ENCODE assay signal across 5 worm cellular contexts in the genomic region with DNA sequence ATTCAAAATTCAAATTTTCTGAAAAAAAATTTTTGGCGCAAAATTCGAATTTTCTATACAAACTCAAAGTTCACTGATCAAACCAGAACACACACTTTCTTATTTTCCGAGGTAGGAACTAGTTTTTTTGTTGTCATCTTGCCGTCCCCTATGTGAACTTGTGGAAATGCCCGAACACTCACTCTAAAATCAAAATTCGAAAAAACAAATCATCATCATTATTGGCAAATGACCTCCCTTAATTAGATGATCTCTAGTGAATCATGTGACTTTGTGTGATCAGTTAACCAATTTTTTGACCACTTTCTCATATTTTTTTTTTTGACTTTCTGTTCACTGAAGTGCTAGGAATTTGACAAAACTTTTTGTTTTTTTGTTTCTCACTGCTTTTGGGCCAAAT.
TF ChIP-seq lines count a peak whose summit lies in the region.

No protein-coding gene starts in this region.

TF ChIP-seq in whole organism, L1 larva, 84 proteins besides CTCF, POLR2A, EP300 and RAD21 (continues in another document):
- TF ChIP-seq F16B12.6 (tag; optimal IDR thresholded peaks at IDR 0.05; lab: Kevin White, UChicago) (no peak), egl-13 (tag; optimal IDR thresholded peaks at IDR 0.05; lab: Kevin White, UChicago) (no peak), nhr-11 (tag; optimal IDR thresholded peaks at IDR 0.05; lab: Kevin White, UChicago) (no peak), sup-37 (GFP tag; optimal IDR thresholded peaks at IDR 0.05; lab: Kevin White, UChicago) (no peak), fkh-8 (tag; optimal IDR thresholded peaks at IDR 0.05; lab: Kevin White, UChicago) (no peak), aly-2 (tag; optimal IDR thresholded peaks at IDR 0.05; lab: Kevin White, UChicago) (no peak), nhr-84 (tag; optimal IDR thresholded peaks at IDR 0.05; lab: Kevin White, UChicago) (no peak), nhr-237 (tag; optimal IDR thresholded peaks at IDR 0.05; lab: Kevin White, UChicago) (no peak), efl-1 (optimal IDR thresholded peaks at IDR 0.05; lab: Kevin White, UChicago) (no peak), efl-1 (GFP tag; optimal IDR thresholded peaks at IDR 0.05 in 1 of 2; lab: Kevin White, UChicago) (peak in 1 of 2 experiments; percentile 91), pag-3 (tag; optimal IDR thresholded peaks at IDR 0.05; lab: Kevin White, UChicago; ENCODE audit: borderline replicate concordance, insufficient read depth) (no peak), ztf-11 (tag; optimal IDR thresholded peaks at IDR 0.05; lab: Kevin White, UChicago) (no peak), swsn-7 (tag; optimal IDR thresholded peaks at IDR 0.05; lab: Kevin White, UChicago) (no peak), mef-2 (tag; optimal IDR thresholded peaks at IDR 0.05; lab: Kevin White, UChicago) (no peak), hlh-4 (tag; optimal IDR thresholded peaks at IDR 0.05; lab: Kevin White, UChicago) (no peak), nhr-28 (tag; optimal IDR thresholded peaks at IDR 0.05; lab: Kevin White, UChicago) (no peak), nhr-20 (tag; optimal IDR thresholded peaks at IDR 0.05; lab: Kevin White, UChicago) (no peak), lin-35 (GFP tag; optimal IDR thresholded peaks at IDR 0.05; lab: Kevin White, UChicago) (no peak)

TF ChIP-seq in whole organism, L2 larva, 48 proteins besides CTCF, POLR2A, EP300 and RAD21:
- TF ChIP-seq sma-3 (GFP tag; optimal IDR thresholded peaks at IDR 0.05; lab: Kevin White, UChicago) (peak; percentile 9), ceh-16 (tag; optimal IDR thresholded peaks at IDR 0.05; lab: Kevin White, UChicago) (no peak), nhr-25 (tag; optimal IDR thresholded peaks at IDR 0.05; lab: Kevin White, UChicago) (peak; percentile 31)
TF ChIP-seq in whole organism, L2 larva: peak in this region for 2.

TF ChIP-seq in whole organism, L3 larva, 47 proteins besides CTCF, POLR2A, EP300 and RAD21:
- TF ChIP-seq nhr-25 (tag; optimal IDR thresholded peaks at IDR 0.05; lab: Kevin White, UChicago) = peak; percentile 36
- TF ChIP-seq pha-4 (tag; optimal IDR thresholded peaks at IDR 0.05; lab: Kevin White, UChicago) = no peak

TF ChIP-seq in whole organism, L4 larva, 104 proteins besides CTCF, POLR2A, EP300 and RAD21:
- TF ChIP-seq T20F7.1 (GFP tag; optimal IDR thresholded peaks at IDR 0.05; lab: Kevin White, UChicago) = no peak
- TF ChIP-seq ceh-32 (tag; optimal IDR thresholded peaks at IDR 0.05; lab: Kevin White, UChicago; ENCODE audit: poor library complexity) = no peak
- TF ChIP-seq dmd-6 (GFP tag; IDR thresholded peaks at IDR 0.05; lab: Robert Waterston, UW) = no peak
- no peak for TF ChIP-seq ces-1 (GFP tag; optimal IDR thresholded peaks at IDR 0.05; lab: Kevin White, UChicago)
- no peak for TF ChIP-seq nhr-48 (tag; optimal IDR thresholded peaks at IDR 0.05; lab: Kevin White, UChicago)
- TF ChIP-seq F10B5.3 (tag; optimal IDR thresholded peaks at IDR 0.05; lab: Kevin White, UChicago) = no peak
- peak in 1 of 2 experiments; percentile 69 for TF ChIP-seq unc-62 (GFP tag; optimal IDR thresholded peaks at IDR 0.05 in 1 of 2; lab: Kevin White, UChicago)
- no peak for TF ChIP-seq unc-62 (tag; optimal IDR thresholded peaks at IDR 0.05; lab: Kevin White, UChicago)
- TF ChIP-seq zag-1 (tag; optimal IDR thresholded peaks at IDR 0.05; lab: Kevin White, UChicago) = no peak
- peak; percentile 59 for TF ChIP-seq nhr-28 (tag; optimal IDR thresholded peaks at IDR 0.05; lab: Kevin White, UChicago)
- TF ChIP-seq hlh-30 (tag; optimal IDR thresholded peaks at IDR 0.05; lab: Kevin White, UChicago; ENCODE audit: insufficient read depth) = peak; percentile 59
- no peak for TF ChIP-seq egl-43 (GFP tag; IDR thresholded peaks at IDR 0.05; lab: Robert Waterston, UW)

TF ChIP-seq in whole organism, young adult, 124 proteins besides CTCF, POLR2A, EP300 and RAD21:
- TF ChIP-seq unc-130 (GFP tag; optimal IDR thresholded peaks at IDR 0.05; lab: Kevin White, UChicago) = no peak
- TF ChIP-seq ztf-26 (tag; optimal IDR thresholded peaks at IDR 0.05; lab: Kevin White, UChicago) = peak; percentile 12
- no peak for TF ChIP-seq madf-3 (GFP tag; IDR thresholded peaks at IDR 0.05; lab: Robert Waterston, UW)
